Fruit fly (Drosophila melanogaster): ENCODE data around the gene CG34133.

DNA sequence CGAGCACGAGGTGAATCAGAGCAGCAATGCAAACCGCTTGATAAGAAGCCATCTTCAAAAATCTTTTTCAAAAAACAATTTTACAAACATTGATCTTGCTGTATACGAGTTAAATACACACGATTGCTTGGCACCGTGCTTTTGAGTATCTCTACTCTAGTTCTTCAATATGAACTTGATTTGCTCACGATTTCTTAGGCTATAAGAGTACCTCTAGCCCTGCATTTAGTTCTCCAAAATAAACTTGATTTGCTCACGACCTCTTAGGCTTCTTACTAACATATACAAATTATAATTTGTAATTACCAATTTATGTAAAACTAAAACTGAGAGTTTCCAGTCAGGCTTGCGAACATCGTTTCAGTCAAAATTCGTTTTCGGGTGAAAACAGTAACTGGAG is 33.0 kb upstream of the CG34133 start, which contains the start of gene CG42592:
- TF ChIP-seq CTCF (optimal IDR thresholded peaks at IDR 0.05) (no peak), CG8478 (optimal IDR thresholded peaks at IDR 0.05) (no peak)
